Worm (Caenorhabditis elegans) whole organism, L4 larva: ENCODE measurements around the gene T06D8.9.

ENCODE experiments used
- F49E8.2 ChIP-seq: sonication (generic microtip); optimal IDR thresholded peaks from 2 replicates; lab custom pipeline; 2016; ENCODE audit warnings: missing compliant biosample characterization, mild to moderate bottlenecking, missing genetic modification characterization, borderline replicate concordance
- T20F7.1 ChIP-seq: fragments of 200-800 bp; sonication (Bioruptor generic); optimal IDR thresholded peaks from 2 replicates; lab custom pipeline; 2018; ENCODE audit warnings: mild to moderate bottlenecking, missing genetic modification characterization, missing compliant biosample characterization
- T26A8.4 ChIP-seq: fragments of 200-800 bp; sonication (Bioruptor generic); IDR thresholded peaks from 2 replicates; pipeline ENCODE4 v1.3.6; 2022; ENCODE audit warnings: missing genetic modification characterization, missing compliant biosample characterization
- ZK337.2 ChIP-seq: fragments of 200-800 bp; sonication (Bioruptor generic); IDR thresholded peaks from 2 replicates; pipeline ENCODE4 v1.3.6; 2022; ENCODE audit warnings: missing genetic modification reagents, missing genetic modification characterization, missing compliant biosample characterization
- aha-1 ChIP-seq: fragments of 150-350 bp; peaks from one replicate; lab custom pipeline; 2014; ENCODE audit warnings: missing biosample characterization, missing genetic modification characterization
- ama-1 ChIP-seq: fragments of 150-350 bp; optimal IDR thresholded peaks from 2 replicates; lab custom pipeline; 2014; ENCODE audit warnings: inconsistent platforms, mixed read lengths
- ceh-28 ChIP-seq: fragments of 150-350 bp; optimal IDR thresholded peaks from 2 replicates; lab custom pipeline; 2014; ENCODE audit warnings: missing biosample characterization, missing genetic modification reagents, missing genetic modification characterization
- ctbp-1 ChIP-seq: fragments of 200-800 bp; sonication (Bioruptor generic); IDR thresholded peaks from 2 replicates; pipeline ENCODE4 v1.3.6; 2022; ENCODE audit warnings: missing genetic modification reagents, missing genetic modification characterization, missing compliant biosample characterization
- daf-16 ChIP-seq, 3 experiments: sonication (generic microtip); optimal IDR thresholded peaks; 2 replicates each; lab custom pipeline; 2016 to 2017; ENCODE audit warnings: missing genetic modification characterization in 3 of 3, missing genetic modification reagents in 3 of 3, mild to moderate bottlenecking in 2 of 3, missing compliant biosample characterization in 2 of 3, missing biosample characterization in 1 of 3, moderate library complexity in 1 of 3
- daf-8 ChIP-seq: fragments of 200-800 bp; sonication (Bioruptor generic); IDR thresholded peaks from 2 replicates; pipeline ENCODE4 v1.3.6; 2022; ENCODE audit warnings: missing genetic modification characterization, missing compliant biosample characterization
- dmd-8 ChIP-seq: fragments of 200-800 bp; sonication (Bioruptor generic); IDR thresholded peaks from 2 replicates; pipeline ENCODE4 v1.3.6; 2022; ENCODE audit warnings: missing genetic modification characterization, missing compliant biosample characterization
- dve-1 ChIP-seq: sonication (generic microtip); optimal IDR thresholded peaks from 2 replicates; lab custom pipeline; 2017; ENCODE audit warnings: antibody characterized with exemption, mild to moderate bottlenecking, missing genetic modification characterization, missing compliant biosample characterization; ENCODE audit not compliant: insufficient read depth
- egl-27 ChIP-seq: sonication (generic microtip); optimal IDR thresholded peaks from 3 replicates; lab custom pipeline; 2017; ENCODE audit warnings: missing biosample characterization, missing genetic modification reagents, missing genetic modification characterization
- egl-43 ChIP-seq: fragments of 200-800 bp; sonication (Bioruptor generic); IDR thresholded peaks from 2 replicates; pipeline ENCODE4 v1.3.6; 2022; ENCODE audit warnings: missing genetic modification reagents, missing genetic modification characterization, missing compliant biosample characterization
- gei-8 ChIP-seq: fragments of 200-800 bp; sonication (Bioruptor generic); optimal IDR thresholded peaks from 2 replicates; lab custom pipeline; 2018; ENCODE audit warnings: mild to moderate bottlenecking, missing genetic modification characterization, missing compliant biosample characterization
- hif-1 ChIP-seq, 2 experiments: sonication (generic microtip); optimal IDR thresholded peaks; 2 replicates each; lab custom pipeline; 2016 to 2017; ENCODE audit warnings: missing compliant biosample characterization in 2 of 2, missing genetic modification characterization in 2 of 2, missing genetic modification reagents in 2 of 2, missing genotype in 2 of 2, mild to moderate bottlenecking in 1 of 2
- hlh-11 ChIP-seq: fragments of 200-800 bp; sonication (Bioruptor generic); optimal IDR thresholded peaks from 2 replicates; lab custom pipeline; 2018; ENCODE audit warnings: mild to moderate bottlenecking, missing genetic modification characterization, missing compliant biosample characterization
- lin-13 ChIP-seq: fragments of 150-350 bp; optimal IDR thresholded peaks from 2 replicates; lab custom pipeline; 2014; ENCODE audit warnings: missing biosample characterization, missing genetic modification reagents, missing genetic modification characterization
- lin-15B ChIP-seq: fragments of 150-350 bp; sonication (generic microtip); optimal IDR thresholded peaks from 3 replicates; lab custom pipeline; 2014; ENCODE audit warnings: missing biosample characterization, missing genetic modification characterization
- lin-29 ChIP-seq: fragments of 200-800 bp; sonication (Bioruptor generic); IDR thresholded peaks from 2 replicates; pipeline ENCODE4 v1.3.6; 2022; ENCODE audit warnings: missing genetic modification reagents, missing genetic modification characterization, missing compliant biosample characterization
- lin-38 ChIP-seq: fragments of 200-800 bp; sonication (Bioruptor generic); IDR thresholded peaks from 2 replicates; pipeline ENCODE4 v1.3.6; 2022; ENCODE audit warnings: missing genetic modification reagents, missing genetic modification characterization, missing compliant biosample characterization
- lsy-2 ChIP-seq, 2 experiments: fragments of 150-350 bp in 1 of 2; sonication (generic microtip) in 1 of 2; optimal IDR thresholded peaks; 2 replicates each; lab custom pipeline; 2014 to 2017; ENCODE audit warnings: missing biosample characterization in 2 of 2, missing genetic modification characterization in 2 of 2
- mep-1 ChIP-seq: fragments of 150-350 bp; sonication (generic microtip); optimal IDR thresholded peaks from 3 replicates; lab custom pipeline; 2014; ENCODE audit warnings: missing biosample characterization, missing genetic modification characterization
- mes-2 ChIP-seq: sonication (generic microtip); optimal IDR thresholded peaks from 2 replicates; lab custom pipeline; 2016; ENCODE audit warnings: missing genotype, mild to moderate bottlenecking, missing genetic modification characterization, missing compliant biosample characterization; ENCODE audit not compliant: poor library complexity, severe bottlenecking
- mxl-2 ChIP-seq: fragments of 200-800 bp; sonication (Bioruptor generic); conservative IDR thresholded peaks from 2 replicates; pipeline ENCODE4 v1.3.6; 2022; ENCODE audit warnings: missing genetic modification reagents, missing genetic modification characterization, missing compliant biosample characterization
- mxl-3 ChIP-seq: fragments of 200-800 bp; sonication (Bioruptor generic); optimal IDR thresholded peaks from 2 replicates; lab custom pipeline; 2018; ENCODE audit warnings: mild to moderate bottlenecking, missing genetic modification characterization, missing compliant biosample characterization
- nhr-11 ChIP-seq: fragments of 150-350 bp; optimal IDR thresholded peaks from 2 replicates; lab custom pipeline; 2014; ENCODE audit warnings: missing biosample characterization, missing genetic modification characterization
- nhr-28 ChIP-seq: fragments of 150-350 bp; optimal IDR thresholded peaks from 2 replicates; lab custom pipeline; 2014; ENCODE audit warnings: missing biosample characterization, missing genetic modification characterization
- snpc-4 ChIP-seq: fragments of 150-350 bp; optimal IDR thresholded peaks from 2 replicates; lab custom pipeline; 2014; ENCODE audit warnings: missing biosample characterization, missing genetic modification characterization
- vab-7 ChIP-seq: fragments of 200-800 bp; sonication (Bioruptor generic); IDR thresholded peaks from 2 replicates; pipeline ENCODE4 v1.3.6; 2022; ENCODE audit warnings: missing genetic modification reagents, missing genetic modification characterization, missing compliant biosample characterization
- zag-1 ChIP-seq: fragments of 150-350 bp; optimal IDR thresholded peaks from 2 replicates; lab custom pipeline; 2014; ENCODE audit warnings: missing biosample characterization, missing genetic modification characterization
- zfp-2 ChIP-seq: sonication (generic microtip); optimal IDR thresholded peaks from 2 replicates; lab custom pipeline; 2016; ENCODE audit warnings: mild to moderate bottlenecking, missing genetic modification characterization, missing compliant biosample characterization
- ztf-7 ChIP-seq: fragments of 150-350 bp; optimal IDR thresholded peaks from 2 replicates; lab custom pipeline; 2014; ENCODE audit warnings: missing biosample characterization, missing genetic modification characterization

Gene T06D8.9

ce11 chrII:11226379-11226778 is 13.0 kb upstream of the T06D8.9 start, which contains the start of gene T06D8.2:
TSS of gene T06D8.2 (plus strand) at chrII:11226679.
- TF ChIP-seq lin-29 (GFP tag; lab: Robert Waterston, UW), result no peak
- no peak for TF ChIP-seq mxl-3
- no peak for TF ChIP-seq hif-1 (tag; optimal IDR thresholded peaks at IDR 0.05; lab: Kevin White, UChicago)

- TF ChIP-seq daf-8 (GFP tag; lab: Robert Waterston, UW), result no peak
- TF ChIP-seq gei-8 (GFP tag; lab: Kevin White, UChicago), result no peak
- TF ChIP-seq lin-15B, result no peak
- TF ChIP-seq ceh-28, result no peak
- TF ChIP-seq hlh-11 (tag; lab: Kevin White, UChicago), result no peak
- peak; percentile 38; the same call in 1 of the 2 replicates for TF ChIP-seq dmd-8 (GFP tag; lab: Robert Waterston, UW)
- TF ChIP-seq lin-38, result 0 out of 2 replicates have a peak, but pooled peaks have one; percentile 32
- TF ChIP-seq vab-7 (GFP tag; lab: Robert Waterston, UW), result no peak
- no peak for TF ChIP-seq hif-1 (tag; optimal IDR thresholded peaks at IDR 0.05; lab: Kevin White, UChicago)
- TF ChIP-seq daf-16 (GFP tag; optimal IDR thresholded peaks at IDR 0.05; lab: Kevin White, UChicago), result no peak
- TF ChIP-seq daf-16 (tag; optimal IDR thresholded peaks at IDR 0.05; lab: Kevin White, UChicago), result no peak
- no peak for TF ChIP-seq ZK337.2 (GFP tag; lab: Robert Waterston, UW)
- TF ChIP-seq nhr-28 (tag; lab: Kevin White, UChicago), result no peak
- TF ChIP-seq ama-1, result peak; percentile 64
- TF ChIP-seq T26A8.4 (GFP tag; lab: Robert Waterston, UW), result peak; percentile 34
- no peak for TF ChIP-seq egl-27
- TF ChIP-seq ctbp-1 (GFP tag; lab: Robert Waterston, UW), result no peak
- TF ChIP-seq, all 104 proteins: peak for 4
Observed at ce11 chrII:11234751-11235150, 4.6 kb upstream of the T06D8.9 start, which contains the start of gene cox-15. TSS of gene cox-15 (minus strand) at chrII:11234952.

- TF ChIP-seq dve-1 (tag; lab: Kevin White, UChicago) (peak; percentile 12), lin-38 (peak; percentile 53), ZK337.2 (GFP tag; lab: Robert Waterston, UW) (no peak), lin-13 (GFP tag; lab: Kevin White, UChicago) (peak; percentile 2), nhr-28 (tag; lab: Kevin White, UChicago) (peak; percentile 18), hif-1 (tag; optimal IDR thresholded peaks at IDR 0.05; lab: Kevin White, UChicago) (no peak), lsy-2 (tag; optimal IDR thresholded peaks at IDR 0.05; lab: Kevin White, UChicago) (peak in 1 of 2 experiments; percentile 35), T20F7.1 (peak; percentile 92), zag-1 (tag; lab: Kevin White, UChicago) (no peak), nhr-11 (no peak), F49E8.2 (tag; lab: Kevin White, UChicago) (peak; percentile 2), mes-2 (tag; lab: Kevin White, UChicago) (peak; percentile 43), gei-8 (GFP tag; lab: Kevin White, UChicago) (no peak), snpc-4 (no peak), mep-1 (tag; lab: Kevin White, UChicago) (peak; percentile 48)
Observed at ce11 chrII:11236274-11236673, 3.1 kb upstream of the T06D8.9 start, which contains the start of gene cchl-1. TSS of gene cchl-1 (minus strand) at chrII:11236387.

ce11 chrII:11237099-11237498 is 2.3 kb upstream of the T06D8.9 start, which contains the start of gene fndc-1:
TSS of gene fndc-1 (minus strand) at chrII:11237325.
- TF ChIP-seq egl-43 (0 out of 2 replicates have a peak, but pooled peaks have one; percentile 43), aha-1 (tag; lab: Kevin White, UChicago) (no peak), mxl-2 (0 out of 2 replicates have a peak, but pooled peaks have one; percentile 29), lin-38 (peak; percentile 58), ztf-7 (tag; lab: Kevin White, UChicago) (no peak), zfp-2 (tag; lab: Kevin White, UChicago) (no peak), ama-1 (peak; percentile 76)
- TF ChIP-seq, all 104 proteins: peak for 4
